Worm (Caenorhabditis elegans): ENCODE measurements around the gene Y94H6A.7.
"Not testable (repeated sequence)": the region's sequence is repeated elsewhere in the genome, so short reads cannot be mapped to it uniquely, and the experiment has no call there.

Y94H6A.7 gene

DNA sequence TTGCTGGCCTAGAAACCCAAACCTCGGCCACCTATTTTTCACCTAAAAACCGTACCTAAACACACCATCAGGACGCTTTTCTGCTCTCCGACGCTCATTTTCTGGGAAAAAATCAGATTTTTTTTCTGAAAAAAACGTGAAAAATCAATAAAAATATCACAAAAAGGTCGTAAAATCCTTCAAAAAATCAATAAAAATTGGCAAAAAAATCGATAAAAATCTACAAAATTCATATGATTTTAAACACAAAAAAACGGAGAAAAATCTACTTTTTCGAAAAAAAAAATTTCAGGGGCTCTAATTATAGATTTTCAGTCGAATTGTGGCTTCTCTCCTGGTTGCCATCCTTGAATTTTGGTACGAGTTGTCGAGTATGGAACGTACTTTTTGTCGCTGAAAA lies at the start of gene Y94H6A.7:
TSS of gene Y94H6A.7 (minus strand) at position 101 of the 400 bp plus-strand sequence.
- TF ChIP-seq aly-2, nhr-237, tbx-2 (tag; optimal IDR thresholded peaks at IDR 0.05): not testable (repeated sequence)

- TF ChIP-seq ceh-9 (tag; optimal IDR thresholded peaks at IDR 0.05): no peak
- TF ChIP-seq ceh-28 (tag; optimal IDR thresholded peaks at IDR 0.05): no peak
- no peak for TF ChIP-seq nhr-237 (tag; optimal IDR thresholded peaks at IDR 0.05)
- no peak for TF ChIP-seq unc-62 (GFP tag; optimal IDR thresholded peaks at IDR 0.05)
- TF ChIP-seq nhr-23 (tag; optimal IDR thresholded peaks at IDR 0.05): no peak
- TF ChIP-seq daf-12 (tag; optimal IDR thresholded peaks at IDR 0.05): no peak
- TF ChIP-seq lin-39 (tag; optimal IDR thresholded peaks at IDR 0.05): no peak
- TF ChIP-seq mdl-1 (tag; optimal IDR thresholded peaks at IDR 0.05): no peak
- TF ChIP-seq fkh-2 (tag; optimal IDR thresholded peaks at IDR 0.05): no peak
- no peak for TF ChIP-seq R02D3.7 (tag; optimal IDR thresholded peaks at IDR 0.05)
- no peak for TF ChIP-seq nhr-28 (tag; optimal IDR thresholded peaks at IDR 0.05)
- TF ChIP-seq pha-4 (tag; optimal IDR thresholded peaks at IDR 0.05): no peak
- TF ChIP-seq hmg-11 (tag; optimal IDR thresholded peaks at IDR 0.05): no peak
- TF ChIP-seq skn-1 (tag; optimal IDR thresholded peaks at IDR 0.05): no peak
- no peak for TF ChIP-seq jun-1 (tag; optimal IDR thresholded peaks at IDR 0.05)
- TF ChIP-seq nhr-25 (tag; optimal IDR thresholded peaks at IDR 0.05): no peak
- no peak for TF ChIP-seq nhr-43 (tag; optimal IDR thresholded peaks at IDR 0.05; ENCODE audit: poor library complexity, severe bottlenecking)
- no peak for TF ChIP-seq ztf-4 (tag; optimal IDR thresholded peaks at IDR 0.05)
These were observed 48.8 kb upstream of the Y94H6A.7 start for ce11 chrIV:2765048-2765708.

ce11 chrIV:2764160-2764559 lies 47.8 kb upstream of the Y94H6A.7 start:
- TF ChIP-seq fos-1 (tag; optimal IDR thresholded peaks at IDR 0.05): no peak
- no peak for TF ChIP-seq elt-1 (tag; optimal IDR thresholded peaks at IDR 0.05)
- no peak for TF ChIP-seq eor-1 (tag; optimal IDR thresholded peaks at IDR 0.05)
- TF ChIP-seq egl-27 (tag; optimal IDR thresholded peaks at IDR 0.05): no peak
- TF ChIP-seq nhr-28 (tag; optimal IDR thresholded peaks at IDR 0.05): no peak
- no peak for TF ChIP-seq mml-1 (tag; optimal IDR thresholded peaks at IDR 0.05)
- TF ChIP-seq nhr-237 (tag; optimal IDR thresholded peaks at IDR 0.05): no peak
- TF ChIP-seq nhr-11 (tag; optimal IDR thresholded peaks at IDR 0.05): no peak
- TF ChIP-seq pqm-1 (tag; optimal IDR thresholded peaks at IDR 0.05): no peak
- TF ChIP-seq unc-39 (tag; optimal IDR thresholded peaks at IDR 0.05): no peak

DNA sequence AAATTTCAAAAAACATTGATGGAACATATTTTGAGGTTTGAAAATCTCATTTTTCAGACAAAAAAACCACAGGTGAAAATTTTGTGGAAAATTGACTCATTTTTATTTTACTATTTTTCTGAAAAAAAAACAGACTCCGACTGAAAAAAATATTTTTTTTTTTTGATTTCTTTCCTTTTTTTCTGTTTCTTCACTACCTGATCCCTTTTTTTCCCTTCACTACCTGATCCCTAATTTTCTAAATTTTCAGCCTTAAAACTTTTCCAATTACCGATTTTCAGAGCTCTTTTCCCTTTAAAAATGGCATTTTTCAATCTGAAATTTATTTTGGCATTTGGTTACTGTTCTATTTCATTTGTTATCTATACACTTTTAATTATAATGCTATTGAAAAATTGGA lies 46.0 kb upstream of the Y94H6A.7 start, which contains the start of gene Y54G2A.77:
TSS of gene Y54G2A.77 (plus strand) at position 301 of the 400 bp plus-strand sequence.
- TF ChIP-seq nhr-28 (tag; optimal IDR thresholded peaks at IDR 0.05) (no peak), mdl-1 (tag; optimal IDR thresholded peaks at IDR 0.05) (no peak), aly-2 (tag; optimal IDR thresholded peaks at IDR 0.05) (no peak), tbx-2 (tag; optimal IDR thresholded peaks at IDR 0.05) (no peak), ceh-9 (tag; optimal IDR thresholded peaks at IDR 0.05) (no peak), nfya-1 (tag; optimal IDR thresholded peaks at IDR 0.05; ENCODE audit: insufficient read depth) (no peak), pha-4 (tag; optimal IDR thresholded peaks at IDR 0.05) (no peak), nhr-77 (tag; optimal IDR thresholded peaks at IDR 0.05) (no peak), ztf-11 (tag; optimal IDR thresholded peaks at IDR 0.05) (no peak), nhr-12 (tag; optimal IDR thresholded peaks at IDR 0.05) (no peak), sea-2 (GFP tag; optimal IDR thresholded peaks at IDR 0.05) (no peak), ama-1 (optimal IDR thresholded peaks at IDR 0.05) (no peak), ZK546.5 (tag; optimal IDR thresholded peaks at IDR 0.05) (no peak), elt-1 (tag; optimal IDR thresholded peaks at IDR 0.05) (no peak), ceh-16 (tag; optimal IDR thresholded peaks at IDR 0.05) (no peak), lin-15B (tag; optimal IDR thresholded peaks at IDR 0.05) (no peak), nhr-43 (tag; optimal IDR thresholded peaks at IDR 0.05; ENCODE audit: poor library complexity, severe bottlenecking) (no peak), jun-1 (tag; optimal IDR thresholded peaks at IDR 0.05) (no peak), R02D3.7 (tag; optimal IDR thresholded peaks at IDR 0.05) (no peak), zag-1 (tag; optimal IDR thresholded peaks at IDR 0.05) (no peak)

Measured in whole organism, L3 larva.